Fruit fly (Drosophila melanogaster): ENCODE measurements around the gene HLH3B.

- TF ChIP-seq tap (tag; optimal IDR thresholded peaks at IDR 0.05) (no peak), D19A (tag; optimal IDR thresholded peaks at IDR 0.05) (no peak), tin (GFP tag; optimal IDR thresholded peaks at IDR 0.05) (no peak)
These were observed 33.4 kb downstream of the HLH3B start for dm6 chrX:2647950-2648613.
